Worm (Caenorhabditis elegans) whole organism, L3 larva: ENCODE data around the gene mrps-34.

Experiments
- ama-1 ChIP-seq: fragments of 150-350 bp; optimal IDR thresholded peaks from 2 replicates; lab custom pipeline; 2018
- lin-15B ChIP-seq: fragments of 150-350 bp; optimal IDR thresholded peaks from 2 replicates; lab custom pipeline; 2014; ENCODE audit warnings: missing biosample characterization, missing genetic modification characterization
- pha-4 ChIP-seq: fragments of 150-350 bp; optimal IDR thresholded peaks from 2 replicates; lab custom pipeline; 2014; ENCODE audit warnings: missing biosample characterization, missing genetic modification reagents, missing genetic modification characterization
- snpc-4 ChIP-seq: fragments of 150-350 bp; optimal IDR thresholded peaks from 2 replicates; lab custom pipeline; 2014; ENCODE audit warnings: missing biosample characterization, missing genetic modification characterization

ce11 chrIII:4581495-4581894 lies 39.2 kb upstream of the mrps-34 start, which contains the start of gene F35G12.12:
- TF ChIP-seq lin-15B (tag; lab: Kevin White, UChicago) (no peak), pha-4 (tag; lab: Kevin White, UChicago) (no peak), snpc-4 (no peak), ama-1 (lab: Kevin White, UChicago) (no peak)
